Worm (Caenorhabditis elegans): Measurements from ENCODE around the gene srh-219.

DNA sequence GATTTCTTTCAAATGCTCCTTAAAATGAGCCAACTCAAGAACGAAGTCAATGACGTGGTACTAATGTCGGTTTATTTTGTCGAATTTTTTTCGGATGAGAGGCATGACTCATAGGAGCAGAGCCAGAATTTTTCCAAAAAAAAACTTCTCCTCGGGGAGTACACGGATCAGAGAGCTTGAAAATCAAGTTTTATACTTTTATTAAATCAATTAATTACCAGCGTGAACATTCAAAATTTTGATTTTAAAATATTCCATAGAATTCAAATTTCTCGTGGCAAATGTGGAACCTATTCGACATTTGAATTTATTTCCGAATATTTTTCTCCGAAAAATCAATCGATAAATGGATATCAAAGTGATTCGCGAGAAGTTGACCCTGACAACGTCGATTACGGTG lies 41.1 kb downstream of the srh-219 start, which contains the start of gene F21A3.4:
- TF ChIP-seq pha-4 (tag; optimal IDR thresholded peaks at IDR 0.05) (no peak), nhr-76 (tag; optimal IDR thresholded peaks at IDR 0.05) (no peak), ztf-11 (tag; optimal IDR thresholded peaks at IDR 0.05) (no peak), elt-3 (tag; optimal IDR thresholded peaks at IDR 0.05) (no peak), lsy-2 (tag; optimal IDR thresholded peaks at IDR 0.05) (no peak), nhr-28 (tag; optimal IDR thresholded peaks at IDR 0.05) (no peak), mep-1 (tag; optimal IDR thresholded peaks at IDR 0.05) (no peak)

Data from whole organism, mixed stage, embryonic.